Fruit fly (Drosophila melanogaster) whole organism, adult: ENCODE measurements around the gene CG14340.

Experiments used
- CG11617 ChIP-seq: fragments of 200-800 bp; sonication (Bioruptor generic); optimal IDR thresholded peaks from 2 replicates; lab custom pipeline; 2017; ENCODE audit warnings: mild to moderate bottlenecking, missing biosample characterization, missing genetic modification reagents, missing genetic modification characterization
- CG14711 ChIP-seq: fragments of 200-800 bp; sonication (Bioruptor generic); optimal IDR thresholded peaks from 2 replicates; lab custom pipeline; 2018; ENCODE audit warnings: missing biosample characterization, mild to moderate bottlenecking, missing genetic modification characterization, moderate library complexity
- CG1620 ChIP-seq: fragments of 200-800 bp; sonication (Bioruptor generic); optimal IDR thresholded peaks from 2 replicates; lab custom pipeline; 2016; ENCODE audit warnings: missing biosample characterization, missing genetic modification characterization
- CG33017 ChIP-seq: fragments of 200-800 bp; sonication (Bioruptor generic); optimal IDR thresholded peaks from 2 replicates; lab custom pipeline; 2018; ENCODE audit warnings: missing biosample characterization, mild to moderate bottlenecking, missing genetic modification characterization, moderate library complexity
- CG5204 ChIP-seq: fragments of 200-800 bp; sonication (Bioruptor generic); optimal IDR thresholded peaks from 2 replicates; lab custom pipeline; 2016; ENCODE audit warnings: missing biosample characterization, missing genetic modification characterization
- CG7045 ChIP-seq: fragments of 200-800 bp; sonication (Bioruptor generic); optimal IDR thresholded peaks from 2 replicates; lab custom pipeline; 2017; ENCODE audit warnings: missing biosample characterization, mild to moderate bottlenecking, missing genetic modification characterization
- CG7101 ChIP-seq: fragments of 200-800 bp; sonication (Bioruptor generic); optimal IDR thresholded peaks from 2 replicates; lab custom pipeline; 2018; ENCODE audit warnings: missing biosample characterization, mild to moderate bottlenecking, missing genetic modification characterization, moderate library complexity
- Clk ChIP-seq: fragments of 200-800 bp; sonication (Bioruptor generic); optimal IDR thresholded peaks from 2 replicates; lab custom pipeline; 2017; ENCODE audit warnings: missing biosample characterization, missing genetic modification characterization
- bab1 ChIP-seq: fragments of 200-800 bp; sonication (Bioruptor generic); optimal IDR thresholded peaks from 3 replicates; lab custom pipeline; 2019; ENCODE audit warnings: missing biosample characterization, mild to moderate bottlenecking, missing genetic modification characterization, moderate library complexity
- cic ChIP-seq: fragments of 200-800 bp; sonication (Bioruptor generic); optimal IDR thresholded peaks from 2 replicates; lab custom pipeline; 2017; ENCODE audit warnings: missing biosample characterization, mild to moderate bottlenecking, missing genetic modification characterization, moderate library complexity
- kay ChIP-seq: fragments of 200-800 bp; sonication (Bioruptor generic); peaks from one replicate; lab custom pipeline; 2016; ENCODE audit warnings: missing biosample characterization, missing genetic modification characterization, borderline replicate concordance
- pad ChIP-seq: fragments of 200-800 bp; sonication (Bioruptor generic); optimal IDR thresholded peaks from 3 replicates; lab custom pipeline; 2017; ENCODE audit warnings: missing biosample characterization, missing genetic modification characterization, mild to moderate bottlenecking, moderate library complexity, missing genetic modification reagents

DNA sequence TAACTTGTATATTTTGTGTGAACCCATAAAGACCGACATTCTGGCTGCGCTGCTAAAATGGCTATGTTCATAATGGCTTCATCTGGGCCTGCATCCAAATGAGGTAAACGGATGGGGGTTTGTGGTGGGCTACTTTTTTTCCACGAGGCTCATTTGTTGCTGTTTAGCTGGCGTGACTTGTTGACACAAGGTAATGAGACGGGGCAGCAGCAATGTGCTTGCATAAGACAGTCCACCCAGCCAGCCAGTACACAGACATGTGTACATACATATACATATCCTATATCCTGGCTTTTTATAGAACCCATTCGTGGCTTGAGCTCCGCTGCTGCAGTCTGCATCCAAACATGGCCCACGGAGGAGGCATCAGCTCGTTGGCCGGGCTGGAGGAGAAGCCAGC, at the start of gene CG14340:
- TF ChIP-seq CG33017: no peak
- TF ChIP-seq kay (GFP tag; lab: Kevin White, UChicago): no peak
- TF ChIP-seq CG7045: no peak
- TF ChIP-seq CG7101 (tag; lab: Kevin White, UChicago): no peak
- no peak for TF ChIP-seq pad (GFP tag; lab: Kevin White, UChicago)
- no peak for TF ChIP-seq CG11617 (GFP tag; lab: Kevin White, UChicago)
- no peak for TF ChIP-seq CG1620 (GFP tag; lab: Kevin White, UChicago)
- no peak for TF ChIP-seq CG5204 (GFP tag; lab: Kevin White, UChicago)
- TF ChIP-seq cic (GFP tag; lab: Kevin White, UChicago): no peak
- TF ChIP-seq CG14711 (tag; lab: Kevin White, UChicago): no peak
- no peak for TF ChIP-seq Clk (GFP tag; lab: Kevin White, UChicago)
- TF ChIP-seq bab1 (GFP tag; lab: Kevin White, UChicago): no peak
